Worm (Caenorhabditis elegans): ENCODE results near the gene F48G7.10.

F48G7.10 gene

ce11 chrV:600231-600630 is 34.5 kb downstream of the F48G7.10 start, which contains the start of gene nhr-251:
nhr-251 (plus strand) TSS chrV:600531.
- TF ChIP-seq zag-1 (tag; optimal IDR thresholded peaks at IDR 0.05) (no peak), aha-1 (tag) (peak; percentile 64)

ce11 chrV:599783-600182 is 35.0 kb downstream of the F48G7.10 start:
- TF ChIP-seq pha-4 (GFP tag; IDR thresholded peaks at IDR 0.05) (no peak), pha-4 (tag; optimal IDR thresholded peaks at IDR 0.05) (no peak), sdz-12 (GFP tag; optimal IDR thresholded peaks at IDR 0.05) (no peak), aha-1 (tag) (peak; percentile 71), unc-62 (GFP tag; optimal IDR thresholded peaks at IDR 0.05 in 1 of 2) (peak in 1 of 2 experiments; percentile 84), unc-62 (tag; optimal IDR thresholded peaks at IDR 0.05) (no peak), zip-2 (tag; optimal IDR thresholded peaks at IDR 0.05) (no peak), snpc-1.2 (GFP tag; IDR thresholded peaks at IDR 0.05) (no peak)

DNA sequence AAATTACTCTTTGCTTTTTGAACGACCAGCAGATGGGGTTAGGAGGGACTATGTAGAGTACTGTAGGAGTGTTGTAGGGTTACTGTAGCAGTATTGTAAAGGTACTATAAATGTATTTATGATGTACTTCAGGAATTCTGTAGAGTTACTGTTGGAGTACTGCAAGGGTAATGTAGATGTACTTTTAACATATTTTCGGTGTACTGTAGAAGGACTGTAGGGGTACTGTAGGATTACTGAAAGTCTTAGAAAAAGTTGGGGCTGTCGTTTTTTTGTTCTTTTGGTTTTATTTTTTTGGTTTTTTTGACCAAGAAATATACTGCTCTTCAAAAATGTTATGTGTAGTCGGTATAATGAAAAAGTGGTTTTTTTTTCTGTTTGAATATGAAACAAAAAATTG is 36.1 kb downstream of the F48G7.10 start:
- TF ChIP-seq unc-62 (GFP tag; optimal IDR thresholded peaks at IDR 0.05 in 1 of 2) (peak in 1 of 2 experiments; percentile 92), unc-62 (tag; optimal IDR thresholded peaks at IDR 0.05) (no peak), aha-1 (tag) (peak; percentile 41), hmg-1.1 (GFP tag; IDR thresholded peaks at IDR 0.05) (no peak)

- no peak for TF ChIP-seq spr-3 (GFP tag; optimal IDR thresholded peaks at IDR 0.05)
- no peak for TF ChIP-seq saeg-2 (GFP tag; IDR thresholded peaks at IDR 0.05)
- TF ChIP-seq dpl-1 (GFP tag; optimal IDR thresholded peaks at IDR 0.05): no peak
- no peak for TF ChIP-seq zag-1 (tag; optimal IDR thresholded peaks at IDR 0.05)
- no peak for TF ChIP-seq ZK337.2 (GFP tag; IDR thresholded peaks at IDR 0.05)
- TF ChIP-seq fkh-10 (GFP tag; optimal IDR thresholded peaks at IDR 0.05): no peak
- no peak for TF ChIP-seq F26F4.8 (GFP tag; conservative IDR thresholded peaks at IDR 0.05)
- TF ChIP-seq F44E2.7 (GFP tag; IDR thresholded peaks at IDR 0.05): no peak
- TF ChIP-seq nhr-102 (tag; optimal IDR thresholded peaks at IDR 0.05): no peak
- no peak for TF ChIP-seq snpc-1.2 (GFP tag; IDR thresholded peaks at IDR 0.05)
- TF ChIP-seq F10B5.3 (tag; optimal IDR thresholded peaks at IDR 0.05): no peak
- no peak for TF ChIP-seq Y105C5A.15 (GFP tag; IDR thresholded peaks at IDR 0.05)
- TF ChIP-seq ama-1 (optimal IDR thresholded peaks at IDR 0.05): no peak
- no peak for TF ChIP-seq ceh-32 (tag; optimal IDR thresholded peaks at IDR 0.05; ENCODE audit: poor library complexity)
- no peak for TF ChIP-seq F37D6.2 (tag; optimal IDR thresholded peaks at IDR 0.05)
- no peak for TF ChIP-seq mep-1 (tag; optimal IDR thresholded peaks at IDR 0.05)
Observed at ce11 chrV:597823-598222, 36.9 kb downstream of the F48G7.10 start.

ce11 chrV:596923-597322 is 37.8 kb downstream of the F48G7.10 start:
- TF ChIP-seq mxl-2 (GFP tag; conservative IDR thresholded peaks at IDR 0.05) (no peak), arid-1 (GFP tag; conservative IDR thresholded peaks at IDR 0.05) (no peak), nhr-41 (GFP tag; IDR thresholded peaks at IDR 0.05) (no peak), mdt-29 (GFP tag; IDR thresholded peaks at IDR 0.05) (no peak), ZK337.2 (GFP tag; IDR thresholded peaks at IDR 0.05) (no peak), D1046.2 (GFP tag; IDR thresholded peaks at IDR 0.05) (no peak), saeg-2 (GFP tag; IDR thresholded peaks at IDR 0.05) (no peak), ztf-11 (tag; optimal IDR thresholded peaks at IDR 0.05) (no peak), mes-2 (tag; optimal IDR thresholded peaks at IDR 0.05; ENCODE audit: poor library complexity, severe bottlenecking) (no peak), ceh-32 (tag; optimal IDR thresholded peaks at IDR 0.05; ENCODE audit: poor library complexity) (no peak), nhr-77 (tag; optimal IDR thresholded peaks at IDR 0.05) (no peak), duxl-1 (tag; optimal IDR thresholded peaks at IDR 0.05; ENCODE audit: poor library complexity) (no peak), snpc-1.2 (GFP tag; IDR thresholded peaks at IDR 0.05) (no peak), set-16 (GFP tag; IDR thresholded peaks at IDR 0.05) (no peak), nhr-237 (tag; optimal IDR thresholded peaks at IDR 0.05) (no peak), tag-97 (GFP tag; IDR thresholded peaks at IDR 0.05) (no peak), R02D3.7 (tag; optimal IDR thresholded peaks at IDR 0.05) (no peak)
